Worm (Caenorhabditis elegans) whole organism, L2 larva: ENCODE measurements around the gene C35B1.5.
A peak's percentile ranks its signal among the peaks of the same experiment; 100 is the strongest.

Experiments used
- C34F6.9 ChIP-seq: fragments of 150-350 bp; optimal IDR thresholded peaks from 2 replicates; lab custom pipeline; 2014; ENCODE audit warnings: missing biosample characterization, missing genetic modification characterization
- F13H6.1 ChIP-seq: sonication (generic microtip); optimal IDR thresholded peaks from 2 replicates; lab custom pipeline; 2016; ENCODE audit warnings: missing genetic modification characterization, missing compliant biosample characterization
- R02D3.7 ChIP-seq: fragments of 150-350 bp; optimal IDR thresholded peaks from 2 replicates; lab custom pipeline; 2014; ENCODE audit warnings: missing biosample characterization, missing genetic modification characterization
- Y55F3AM.14 ChIP-seq: fragments of 200-800 bp; sonication (Bioruptor generic); optimal IDR thresholded peaks from 2 replicates; lab custom pipeline; 2018; ENCODE audit warnings: mild to moderate bottlenecking, missing genetic modification characterization, missing compliant biosample characterization
- ZK546.5 ChIP-seq: sonication (generic microtip); optimal IDR thresholded peaks from 2 replicates; lab custom pipeline; 2017; ENCODE audit warnings: missing biosample characterization, missing genetic modification characterization
- alr-1 ChIP-seq: fragments of 150-350 bp; optimal IDR thresholded peaks from 2 replicates; lab custom pipeline; 2014; ENCODE audit warnings: missing biosample characterization, missing genetic modification characterization
- aly-2 ChIP-seq: fragments of 150-350 bp; optimal IDR thresholded peaks from 2 replicates; lab custom pipeline; 2014; ENCODE audit warnings: missing biosample characterization, missing genetic modification characterization
- blmp-1 ChIP-seq: sonication (generic microtip); optimal IDR thresholded peaks from 2 replicates; lab custom pipeline; 2017; ENCODE audit warnings: missing genetic modification characterization, mild to moderate bottlenecking, missing compliant biosample characterization, antibody characterized with exemption, moderate library complexity; ENCODE audit not compliant: insufficient read depth
- crh-2 ChIP-seq: sonication (generic microtip); optimal IDR thresholded peaks from 2 replicates; lab custom pipeline; 2017; ENCODE audit warnings: missing biosample characterization, missing genetic modification characterization
- dmd-4 ChIP-seq: sonication (generic microtip); optimal IDR thresholded peaks from 2 replicates; lab custom pipeline; 2017; ENCODE audit warnings: missing biosample characterization, missing genetic modification characterization
- egl-27 ChIP-seq: sonication (generic microtip); optimal IDR thresholded peaks from 3 replicates; lab custom pipeline; 2017; ENCODE audit warnings: missing biosample characterization, missing genetic modification reagents, missing genetic modification characterization
- elt-1 ChIP-seq: fragments of 150-350 bp; optimal IDR thresholded peaks from 2 replicates; lab custom pipeline; 2014; ENCODE audit warnings: missing biosample characterization, missing genetic modification characterization
- elt-3 ChIP-seq: sonication (generic microtip); optimal IDR thresholded peaks from 2 replicates; lab custom pipeline; 2017; ENCODE audit warnings: missing biosample characterization, missing genetic modification characterization
- fos-1 ChIP-seq: fragments of 150-350 bp; optimal IDR thresholded peaks from 2 replicates; lab custom pipeline; 2014; ENCODE audit warnings: missing biosample characterization, missing genetic modification characterization
- gmeb-1 ChIP-seq: fragments of 150-350 bp; optimal IDR thresholded peaks from 2 replicates; lab custom pipeline; 2014; ENCODE audit warnings: missing biosample characterization, missing genetic modification characterization
- lin-11 ChIP-seq: fragments of 150-350 bp; sonication (generic microtip); optimal IDR thresholded peaks from 2 replicates; lab custom pipeline; 2014; ENCODE audit warnings: missing biosample characterization, missing genetic modification characterization, inconsistent platforms, mixed read lengths
- lin-39 ChIP-seq: fragments of 150-350 bp; optimal IDR thresholded peaks from 2 replicates; lab custom pipeline; 2014; ENCODE audit warnings: missing biosample characterization, missing genetic modification reagents, missing genetic modification characterization
- lsy-2 ChIP-seq, 2 experiments: fragments of 150-350 bp in 1 of 2; sonication (generic microtip) in 1 of 2; optimal IDR thresholded peaks; 2 replicates each; lab custom pipeline; 2014 to 2017; ENCODE audit warnings: missing biosample characterization in 2 of 2, missing genetic modification characterization in 2 of 2
- mab-5 ChIP-seq: fragments of 150-350 bp; optimal IDR thresholded peaks from 2 replicates; lab custom pipeline; 2014; ENCODE audit warnings: missing biosample characterization, missing genetic modification characterization
- mbf-1 ChIP-seq: sonication (generic microtip); optimal IDR thresholded peaks from 2 replicates; lab custom pipeline; 2017; ENCODE audit warnings: missing biosample characterization, missing genetic modification characterization
- nhr-10 ChIP-seq: sonication (generic microtip); optimal IDR thresholded peaks from 2 replicates; lab custom pipeline; 2017; ENCODE audit warnings: missing biosample characterization, missing genetic modification characterization
- nhr-11 ChIP-seq: fragments of 150-350 bp; optimal IDR thresholded peaks from 2 replicates; lab custom pipeline; 2014; ENCODE audit warnings: missing biosample characterization, missing genetic modification characterization
- nhr-129 ChIP-seq: fragments of 150-350 bp; optimal IDR thresholded peaks from 2 replicates; lab custom pipeline; 2014; ENCODE audit warnings: missing biosample characterization, missing genetic modification characterization
- nhr-21 ChIP-seq: fragments of 150-350 bp; optimal IDR thresholded peaks from 2 replicates; lab custom pipeline; 2014; ENCODE audit warnings: missing biosample characterization, missing genetic modification characterization
- nhr-25 ChIP-seq: fragments of 150-350 bp; sonication (generic microtip); optimal IDR thresholded peaks from 3 replicates; lab custom pipeline; 2014; ENCODE audit warnings: missing biosample characterization, missing genetic modification characterization
- nhr-6 ChIP-seq: fragments of 150-350 bp; optimal IDR thresholded peaks from 2 replicates; lab custom pipeline; 2014; ENCODE audit warnings: missing biosample characterization, missing genetic modification characterization
- nhr-77 ChIP-seq: fragments of 150-350 bp; optimal IDR thresholded peaks from 2 replicates; lab custom pipeline; 2014; ENCODE audit warnings: missing biosample characterization, missing genetic modification characterization
- sem-4 ChIP-seq: fragments of 150-350 bp; optimal IDR thresholded peaks from 2 replicates; lab custom pipeline; 2014; ENCODE audit warnings: missing biosample characterization, missing genetic modification reagents, missing genetic modification characterization
- sma-3 ChIP-seq: sonication (generic microtip); optimal IDR thresholded peaks from 2 replicates; lab custom pipeline; 2016; ENCODE audit warnings: missing genetic modification reagents, missing genetic modification characterization, missing compliant biosample characterization
- sma-9 ChIP-seq, 2 experiments: fragments of 150-350 bp in 1 of 2; sonication (generic microtip) in 1 of 2; optimal IDR thresholded peaks; 2 replicates each; lab custom pipeline; 2014 to 2016; ENCODE audit warnings: missing genetic modification characterization in 2 of 2, mild to moderate bottlenecking in 1 of 2, missing biosample characterization in 1 of 2, missing compliant biosample characterization in 1 of 2, missing genetic modification reagents in 1 of 2, moderate library complexity in 1 of 2
- snpc-4 ChIP-seq: fragments of 150-350 bp; optimal IDR thresholded peaks from 2 replicates; lab custom pipeline; 2014; ENCODE audit warnings: missing biosample characterization, missing genetic modification characterization
- unc-39 ChIP-seq: fragments of 150-350 bp; optimal IDR thresholded peaks from 2 replicates; lab custom pipeline; 2014; ENCODE audit warnings: missing biosample characterization, missing genetic modification characterization
- unc-55 ChIP-seq: fragments of 150-350 bp; sonication (generic microtip); optimal IDR thresholded peaks from 3 replicates; lab custom pipeline; 2014; ENCODE audit warnings: missing biosample characterization, missing genetic modification reagents, missing genetic modification characterization
- unc-62 ChIP-seq: fragments of 150-350 bp; optimal IDR thresholded peaks from 2 replicates; lab custom pipeline; 2014; ENCODE audit warnings: missing biosample characterization, missing genetic modification reagents, missing genetic modification characterization
- zag-1 ChIP-seq: fragments of 150-350 bp; optimal IDR thresholded peaks from 2 replicates; lab custom pipeline; 2014; ENCODE audit warnings: missing biosample characterization, missing genetic modification characterization
- ztf-1 ChIP-seq: fragments of 200-800 bp; sonication (Bioruptor generic); conservative IDR thresholded peaks from 2 replicates; pipeline ENCODE4 v1.3.6; 2022; ENCODE audit warnings: missing genetic modification characterization, missing compliant biosample characterization
- ztf-4 ChIP-seq: fragments of 150-350 bp; optimal IDR thresholded peaks from 2 replicates; lab custom pipeline; 2014; ENCODE audit warnings: missing biosample characterization, missing genetic modification characterization

Gene C35B1.5

ce11 chrIV:4049398-4049998 lies 34.5 kb downstream of the C35B1.5 start, which contains the start of gene pcn-1 (continued):
- TF ChIP-seq Y55F3AM.14 (peak; percentile 83), sma-9 (GFP tag; optimal IDR thresholded peaks at IDR 0.05; lab: Kevin White, UChicago) (peak; percentile 95), sma-9 (tag; optimal IDR thresholded peaks at IDR 0.05; lab: Kevin White, UChicago) (no peak), alr-1 (no peak), ZK546.5 (tag; lab: Kevin White, UChicago) (peak; percentile 53), lin-39 (no peak), C34F6.9 (tag; lab: Kevin White, UChicago) (peak; percentile 98), dmd-4 (tag; lab: Kevin White, UChicago) (peak; percentile 75), lin-11 (tag; lab: Kevin White, UChicago) (peak; percentile 78), crh-2 (tag; lab: Kevin White, UChicago) (peak; percentile 97), elt-1 (tag; lab: Kevin White, UChicago) (no peak), fos-1 (peak; percentile 87), lsy-2 (tag; optimal IDR thresholded peaks at IDR 0.05; lab: Kevin White, UChicago) (peak; percentile 94 to 96), zag-1 (tag; lab: Kevin White, UChicago) (peak; percentile 21), sem-4 (tag; lab: Kevin White, UChicago) (peak; percentile 85), R02D3.7 (peak; percentile 68), unc-62 (GFP tag; lab: Kevin White, UChicago) (no peak), nhr-129 (tag; lab: Kevin White, UChicago) (peak; percentile 77), blmp-1 (tag; lab: Kevin White, UChicago) (peak; percentile 51), mab-5 (peak; percentile 93), mbf-1 (tag; lab: Kevin White, UChicago) (peak; percentile 20), nhr-6 (tag; lab: Kevin White, UChicago) (peak; percentile 83), ztf-4 (tag; lab: Kevin White, UChicago) (peak; percentile 78), elt-3 (tag; lab: Kevin White, UChicago) (no peak)

DNA sequence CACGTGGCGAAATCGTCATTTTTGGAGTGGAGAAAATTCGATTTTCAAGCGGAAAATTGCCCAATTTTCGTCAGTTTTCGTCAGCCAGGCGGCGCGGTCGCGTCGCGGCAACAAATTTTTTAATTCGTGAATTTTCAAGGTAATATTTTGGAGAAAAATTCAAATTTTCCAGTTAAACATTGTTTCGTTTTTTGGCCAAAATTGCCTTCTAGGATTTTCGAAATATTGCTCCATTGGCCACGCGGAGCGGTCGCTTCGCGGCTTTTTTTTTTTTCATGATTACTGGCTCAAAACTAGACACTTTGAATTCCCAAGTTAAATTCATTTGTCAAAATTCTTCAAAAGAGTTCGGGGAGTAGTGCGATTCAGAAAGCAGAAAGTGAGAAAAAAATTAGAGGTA lies 36.4 kb downstream of the C35B1.5 start:
- TF ChIP-seq blmp-1 (tag; lab: Kevin White, UChicago) (no peak), nhr-21 (tag; lab: Kevin White, UChicago) (no peak), gmeb-1 (tag; lab: Kevin White, UChicago) (no peak), unc-39 (tag; lab: Kevin White, UChicago) (no peak), lin-39 (no peak), unc-55 (no peak), unc-62 (GFP tag; lab: Kevin White, UChicago) (no peak), Y55F3AM.14 (no peak), egl-27 (tag; lab: Kevin White, UChicago) (no peak), R02D3.7 (no peak), lsy-2 (tag; optimal IDR thresholded peaks at IDR 0.05; lab: Kevin White, UChicago) (no peak), ztf-4 (tag; lab: Kevin White, UChicago) (no peak), nhr-77 (tag; lab: Kevin White, UChicago) (no peak), aly-2 (tag; lab: Kevin White, UChicago) (no peak), nhr-10 (tag; lab: Kevin White, UChicago) (no peak), elt-3 (tag; lab: Kevin White, UChicago) (no peak), snpc-4 (tag; lab: Kevin White, UChicago) (no peak), fos-1 (no peak), nhr-25 (tag; lab: Kevin White, UChicago) (no peak), ztf-1 (GFP tag; lab: Robert Waterston, UW) (no peak)

ce11 chrIV:4042274-4042673 lies 41.7 kb downstream of the C35B1.5 start, which contains the start of gene cdc-73:
Gene cdc-73 (plus strand): TSS chrIV:4042575.
- TF ChIP-seq C34F6.9 (tag; lab: Kevin White, UChicago) (peak; percentile 37), snpc-4 (tag; lab: Kevin White, UChicago) (peak; percentile 5), nhr-11 (tag; lab: Kevin White, UChicago) (no peak), F13H6.1 (tag; lab: Kevin White, UChicago) (peak; percentile 20), unc-55 (peak; percentile 58), lin-11 (tag; lab: Kevin White, UChicago) (no peak), R02D3.7 (no peak), mab-5 (peak; percentile 17), unc-39 (tag; lab: Kevin White, UChicago) (no peak), lsy-2 (tag; optimal IDR thresholded peaks at IDR 0.05; lab: Kevin White, UChicago) (peak; percentile 6 to 63), sma-9 (GFP tag; optimal IDR thresholded peaks at IDR 0.05; lab: Kevin White, UChicago) (no peak), sma-9 (tag; optimal IDR thresholded peaks at IDR 0.05; lab: Kevin White, UChicago) (no peak), gmeb-1 (tag; lab: Kevin White, UChicago) (peak; percentile 89), lin-39 (no peak), sma-3 (GFP tag; lab: Kevin White, UChicago) (peak; percentile 22)
